Worm (Caenorhabditis elegans) whole organism, early embryonic: ENCODE data around the gene F36D4.6.

ENCODE experiments used
- B0310.2 ChIP-seq: sonication (generic microtip); optimal IDR thresholded peaks from 2 replicates; lab custom pipeline; 2016; ENCODE audit warnings: mild to moderate bottlenecking, missing genetic modification characterization, missing compliant biosample characterization
- F13C5.2 ChIP-seq: sonication (generic microtip); optimal IDR thresholded peaks from 2 replicates; lab custom pipeline; 2017; ENCODE audit warnings: mild to moderate bottlenecking, missing genetic modification characterization, inconsistent platforms, missing compliant biosample characterization
- ama-1 ChIP-seq: fragments of 150-350 bp; optimal IDR thresholded peaks from 2 replicates; lab custom pipeline; 2014
- flt-1 ChIP-seq: fragments of 200-800 bp; sonication (Bioruptor generic); IDR thresholded peaks from 2 replicates; pipeline ENCODE4 v1.3.6; 2022; ENCODE audit warnings: missing genetic modification characterization, missing compliant biosample characterization
- hmbx-1 ChIP-seq: sonication (generic microtip); optimal IDR thresholded peaks from 2 replicates; lab custom pipeline; 2016; ENCODE audit warnings: mild to moderate bottlenecking, missing genetic modification characterization, missing compliant biosample characterization
- hmg-4 ChIP-seq: fragments of 200-800 bp; sonication (Bioruptor generic); optimal IDR thresholded peaks from 2 replicates; lab custom pipeline; 2018; ENCODE audit warnings: mild to moderate bottlenecking, missing genetic modification characterization, missing compliant biosample characterization
- sea-1 ChIP-seq: fragments of 200-800 bp; sonication (Bioruptor generic); conservative IDR thresholded peaks from 2 replicates; pipeline ENCODE4 v1.3.6; 2022; ENCODE audit warnings: missing genetic modification characterization, missing compliant biosample characterization
- tbx-11 ChIP-seq: fragments of 200-800 bp; sonication (Bioruptor generic); IDR thresholded peaks from 2 replicates; pipeline ENCODE4 v1.3.6; 2022; ENCODE audit warnings: missing genetic modification characterization, missing compliant biosample characterization
- tbx-37 ChIP-seq: fragments of 200-800 bp; sonication (Bioruptor generic); conservative IDR thresholded peaks from 2 replicates; pipeline ENCODE4 v1.3.6; 2022; ENCODE audit warnings: missing genetic modification reagents, missing genetic modification characterization, missing compliant biosample characterization

ce11 chrV:9453933-9454332, 27.0 kb upstream of the F36D4.6 start:
- TF ChIP-seq flt-1 (GFP tag; lab: Robert Waterston, UW) (no peak), hmbx-1 (tag; lab: Kevin White, UChicago) (no peak), B0310.2 (tag; lab: Kevin White, UChicago) (no peak), sea-1 (GFP tag; lab: Robert Waterston, UW) (no peak), tbx-37 (GFP tag; lab: Robert Waterston, UW) (no peak), ama-1 (lab: Kevin White, UChicago) (no peak), F13C5.2 (no peak), tbx-11 (GFP tag; lab: Robert Waterston, UW) (no peak), hmg-4 (GFP tag; lab: Kevin White, UChicago) (no peak)
